Worm (Caenorhabditis elegans) whole organism, mixed stage, embryonic: ENCODE results near the gene srt-13.
"Not testable (repeated sequence)": the region's sequence is repeated elsewhere in the genome, so short reads cannot be mapped to it uniquely, and the experiment has no call there.

Experiments used
- M03D4.4 ChIP-seq: sonication (generic microtip); optimal IDR thresholded peaks from 2 replicates; lab custom pipeline; 2017; ENCODE audit warnings: mild to moderate bottlenecking, missing genetic modification characterization, missing compliant biosample characterization
- bed-3 ChIP-seq: fragments of 200-800 bp; sonication (Bioruptor generic); optimal IDR thresholded peaks from 3 replicates; lab custom pipeline; 2018; ENCODE audit warnings: mild to moderate bottlenecking, missing genetic modification characterization, moderate library complexity, missing compliant biosample characterization
- blmp-1 ChIP-seq: fragments of 150-350 bp; optimal IDR thresholded peaks from 2 replicates; lab custom pipeline; 2014; ENCODE audit warnings: missing biosample characterization, missing genetic modification characterization
- ceh-39 ChIP-seq: fragments of 150-350 bp; optimal IDR thresholded peaks from 2 replicates; lab custom pipeline; 2014; ENCODE audit warnings: missing biosample characterization, missing genetic modification characterization
- ceh-43 ChIP-seq: fragments of 200-800 bp; sonication (Bioruptor generic); optimal IDR thresholded peaks from 2 replicates; lab custom pipeline; 2018; ENCODE audit warnings: mild to moderate bottlenecking, missing genetic modification characterization, moderate library complexity, missing compliant biosample characterization
- ceh-83 ChIP-seq: fragments of 200-800 bp; sonication (Bioruptor generic); optimal IDR thresholded peaks from 2 replicates; lab custom pipeline; 2018; ENCODE audit warnings: mild to moderate bottlenecking, missing genetic modification characterization, missing compliant biosample characterization
- ces-1 ChIP-seq: fragments of 150-350 bp; optimal IDR thresholded peaks from 2 replicates; lab custom pipeline; 2014; ENCODE audit warnings: missing biosample characterization, missing genetic modification reagents, missing genetic modification characterization
- drap-1 ChIP-seq: fragments of 200-800 bp; sonication (Bioruptor generic); optimal IDR thresholded peaks from 3 replicates; lab custom pipeline; 2018; ENCODE audit warnings: mild to moderate bottlenecking, missing genetic modification characterization, missing compliant biosample characterization
- elt-1 ChIP-seq: sonication (generic microtip); optimal IDR thresholded peaks from 2 replicates; lab custom pipeline; 2017; ENCODE audit warnings: missing genetic modification characterization, mild to moderate bottlenecking, missing compliant biosample characterization, antibody characterized with exemption, moderate library complexity, borderline replicate concordance; ENCODE audit not compliant: insufficient read depth
- elt-3 ChIP-seq: fragments of 150-350 bp; optimal IDR thresholded peaks from 2 replicates; lab custom pipeline; 2014; ENCODE audit warnings: missing biosample characterization, missing genetic modification characterization
- flh-1 ChIP-seq: fragments of 200-800 bp; sonication (Bioruptor generic); optimal IDR thresholded peaks from 2 replicates; lab custom pipeline; 2018; ENCODE audit warnings: mild to moderate bottlenecking, missing genetic modification characterization, moderate library complexity, missing compliant biosample characterization
- ham-2 ChIP-seq: fragments of 200-800 bp; sonication (Bioruptor generic); optimal IDR thresholded peaks from 2 replicates; lab custom pipeline; 2018; ENCODE audit warnings: mild to moderate bottlenecking, missing genetic modification characterization, missing compliant biosample characterization
- hlh-1 ChIP-seq: fragments of 150-350 bp; optimal IDR thresholded peaks from 2 replicates; lab custom pipeline; 2014; ENCODE audit warnings: missing biosample characterization, missing genetic modification reagents, missing genetic modification characterization
- lin-13 ChIP-seq: fragments of 150-350 bp; optimal IDR thresholded peaks from 2 replicates; lab custom pipeline; 2014; ENCODE audit warnings: missing biosample characterization, missing genetic modification characterization
- lin-32 ChIP-seq: fragments of 200-800 bp; sonication (Bioruptor generic); optimal IDR thresholded peaks from 2 replicates; lab custom pipeline; 2018; ENCODE audit warnings: mild to moderate bottlenecking, missing genetic modification characterization, missing compliant biosample characterization
- mab-5 ChIP-seq: fragments of 150-350 bp; optimal IDR thresholded peaks from 2 replicates; lab custom pipeline; 2014; ENCODE audit warnings: missing biosample characterization, missing genetic modification characterization
- mep-1 ChIP-seq: fragments of 150-350 bp; optimal IDR thresholded peaks from 2 replicates; lab custom pipeline; 2017; ENCODE audit warnings: missing biosample characterization, missing genetic modification reagents, missing genetic modification characterization, inconsistent platforms
- mls-2 ChIP-seq: sonication (generic microtip); optimal IDR thresholded peaks from 2 replicates; lab custom pipeline; 2016; ENCODE audit warnings: mild to moderate bottlenecking, missing genetic modification characterization, moderate library complexity, missing compliant biosample characterization
- nhr-12 ChIP-seq: fragments of 150-350 bp; optimal IDR thresholded peaks from 2 replicates; lab custom pipeline; 2014; ENCODE audit warnings: missing biosample characterization, missing genetic modification characterization
- nhr-237 ChIP-seq: fragments of 150-350 bp; optimal IDR thresholded peaks from 2 replicates; lab custom pipeline; 2014; ENCODE audit warnings: missing biosample characterization, missing genetic modification characterization
- nhr-76 ChIP-seq: sonication (generic microtip); optimal IDR thresholded peaks from 2 replicates; lab custom pipeline; 2017; ENCODE audit warnings: missing biosample characterization, missing genetic modification characterization
- sem-2 ChIP-seq: fragments of 200-800 bp; sonication (Bioruptor generic); optimal IDR thresholded peaks from 2 replicates; lab custom pipeline; 2018; ENCODE audit warnings: mild to moderate bottlenecking, missing genetic modification characterization, missing compliant biosample characterization
- tbx-8 ChIP-seq: fragments of 200-800 bp; sonication (Bioruptor generic); optimal IDR thresholded peaks from 2 replicates; lab custom pipeline; 2018; ENCODE audit warnings: mild to moderate bottlenecking, missing genetic modification characterization, moderate library complexity, missing compliant biosample characterization
- unc-120 ChIP-seq: sonication (generic microtip); optimal IDR thresholded peaks from 2 replicates; lab custom pipeline; 2017; ENCODE audit warnings: missing genetic modification characterization, missing compliant biosample characterization; ENCODE audit not compliant: poor library complexity, severe bottlenecking
- unc-39 ChIP-seq: fragments of 150-350 bp; optimal IDR thresholded peaks from 2 replicates; lab custom pipeline; 2014; ENCODE audit warnings: missing biosample characterization, missing genetic modification characterization
- unc-62 ChIP-seq: fragments of 150-350 bp; optimal IDR thresholded peaks from 2 replicates; lab custom pipeline; 2014; ENCODE audit warnings: missing biosample characterization, missing genetic modification reagents, missing genetic modification characterization
- zip-8 ChIP-seq: fragments of 150-350 bp; optimal IDR thresholded peaks from 2 replicates; lab custom pipeline; 2014; ENCODE audit warnings: missing biosample characterization, missing genetic modification characterization
- ztf-11 ChIP-seq: fragments of 150-350 bp; optimal IDR thresholded peaks from 2 replicates; lab custom pipeline; 2014; ENCODE audit warnings: missing biosample characterization, missing genetic modification characterization

srt-13 gene

ce11 chrV:4250047-4250446, at the start of gene srt-13:
Gene srt-13, minus strand, starts transcription at chrV:4250147.
- TF ChIP-seq nhr-76 (no peak), ceh-83 (GFP tag; lab: Kevin White, UChicago) (no peak), unc-62 (GFP tag; lab: Kevin White, UChicago) (no peak), ceh-43 (GFP tag; lab: Kevin White, UChicago) (no peak), mab-5 (no peak), lin-32 (GFP tag; lab: Kevin White, UChicago) (no peak)

- no peak for TF ChIP-seq ham-2 (GFP tag; lab: Kevin White, UChicago)
- no peak for TF ChIP-seq zip-8 (tag; lab: Kevin White, UChicago)
- TF ChIP-seq unc-62 (GFP tag; lab: Kevin White, UChicago) = no peak
- no peak for TF ChIP-seq unc-39
- TF ChIP-seq ceh-83 (GFP tag; lab: Kevin White, UChicago) = no peak
- no peak for TF ChIP-seq unc-120 (tag; lab: Kevin White, UChicago)
- TF ChIP-seq drap-1 = no peak
- no peak for TF ChIP-seq mab-5
- TF ChIP-seq lin-13 (tag; lab: Kevin White, UChicago) = no peak
- no peak for TF ChIP-seq elt-1
- no peak for TF ChIP-seq ceh-39 (tag; lab: Kevin White, UChicago)
- no peak for TF ChIP-seq nhr-12
Observed at ce11 chrV:4299741-4300140, 49.8 kb upstream of the srt-13 start, which contains the start of gene ZC132.3. Gene ZC132.3, minus strand, starts transcription at chrV:4299841.

DNA sequence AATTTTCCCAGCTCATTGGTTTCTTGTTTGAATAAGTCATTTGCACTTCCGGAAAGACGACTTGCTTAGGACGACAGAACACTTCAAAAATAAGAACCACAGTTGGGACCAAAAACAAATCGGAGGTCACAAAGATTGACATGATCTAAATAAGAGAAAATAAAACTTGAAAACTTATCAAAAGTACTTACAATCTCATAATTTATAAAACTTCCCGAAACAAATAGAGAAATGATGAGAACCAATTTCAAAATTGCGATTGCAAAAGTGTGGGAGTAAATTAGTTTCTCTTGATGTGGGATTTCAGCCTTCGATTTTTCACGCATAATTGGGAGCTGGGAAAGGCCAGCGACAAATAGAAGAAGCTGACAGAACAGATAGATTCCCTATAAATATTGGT, 48.6 kb upstream of the srt-13 start, which contains the start of gene ZC132.11:
TSS of gene ZC132.11 (minus strand) at position 101 of the 400 bp plus-strand sequence.
- TF ChIP-seq ces-1 = no peak
- no peak for TF ChIP-seq blmp-1 (tag; lab: Kevin White, UChicago)
- no peak for TF ChIP-seq hlh-1
- TF ChIP-seq elt-3 = no peak
- TF ChIP-seq mab-5 = no peak
- no peak for TF ChIP-seq mls-2 (tag; lab: Kevin White, UChicago)
- TF ChIP-seq ceh-83 (GFP tag; lab: Kevin White, UChicago) = no peak
- no peak for TF ChIP-seq nhr-12
- no peak for TF ChIP-seq ceh-39 (tag; lab: Kevin White, UChicago)
- TF ChIP-seq bed-3 = no peak
- no peak for TF ChIP-seq nhr-237 (tag; lab: Kevin White, UChicago)
- TF ChIP-seq sem-2 (GFP tag; lab: Kevin White, UChicago) = no peak
- TF ChIP-seq drap-1 = no peak
- TF ChIP-seq ztf-11 (tag; lab: Kevin White, UChicago) = no peak
- no peak for TF ChIP-seq flh-1
- TF ChIP-seq M03D4.4 (tag; lab: Kevin White, UChicago) = no peak

DNA sequence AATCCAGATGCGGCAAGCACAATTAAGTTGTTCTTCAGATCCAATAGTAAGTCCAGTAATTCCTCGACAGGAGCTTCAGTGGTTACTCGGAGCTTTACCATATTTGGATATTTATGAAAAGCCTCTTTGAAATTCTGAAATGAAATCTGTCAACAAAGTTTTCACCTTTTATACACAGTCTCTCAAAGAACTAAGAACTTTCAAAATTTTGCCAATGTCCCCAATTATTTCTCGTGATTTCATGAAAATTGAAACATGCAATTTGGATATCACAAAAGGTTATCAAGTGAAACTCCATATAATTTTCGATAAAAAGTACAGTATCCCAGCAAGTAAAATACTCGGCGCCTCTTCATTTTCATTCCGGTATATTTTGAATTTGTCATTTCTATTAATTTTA, 46.0 kb upstream of the srt-13 start, which contains the start of gene F47D2.11:
TSS of gene F47D2.11 (minus strand) at position 101 of the 400 bp plus-strand sequence.
- TF ChIP-seq lin-13 (tag; lab: Kevin White, UChicago) (no peak), ham-2 (GFP tag; lab: Kevin White, UChicago) (no peak), drap-1 (no peak), M03D4.4 (tag; lab: Kevin White, UChicago) (no peak), tbx-8 (no peak), hlh-1 (no peak), ces-1 (no peak), ceh-83 (GFP tag; lab: Kevin White, UChicago) (no peak), unc-120 (tag; lab: Kevin White, UChicago) (no peak), sem-2 (GFP tag; lab: Kevin White, UChicago) (no peak)

DNA sequence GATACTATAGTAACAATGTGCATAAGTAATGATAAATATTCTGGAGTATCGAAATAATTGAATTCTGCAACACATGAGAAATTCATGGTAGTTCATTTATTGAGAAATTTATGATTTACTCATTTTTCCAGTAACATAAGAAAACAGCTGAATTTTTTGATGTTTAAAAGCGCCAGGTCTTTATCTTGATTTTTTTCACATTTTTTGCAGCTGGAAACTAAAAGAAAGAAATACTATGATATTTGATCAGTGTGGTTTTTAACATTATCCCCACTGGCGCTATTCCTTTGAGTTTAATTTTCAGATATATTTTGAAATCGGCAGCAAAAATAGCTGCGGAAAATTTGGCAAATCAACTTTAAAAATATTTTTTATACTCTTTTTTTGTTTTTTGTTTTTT, 43.5 kb upstream of the srt-13 start, which contains the start of gene srh-194:
TSS of gene srh-194 (minus strand) at position 101 of the 400 bp plus-strand sequence.
- TF ChIP-seq mep-1 (tag; lab: Kevin White, UChicago); ceh-43 (GFP tag; lab: Kevin White, UChicago); nhr-237 (tag; lab: Kevin White, UChicago): not testable (repeated sequence)
- TF ChIP-seq, all 35 proteins: peak for 0; not testable (repeated sequence) for 35

- not testable (repeated sequence) for TF ChIP-seq mep-1, M03D4.4, unc-120 (tag; lab: Kevin White, UChicago)
Observed at ce11 chrV:4290093-4290492, 40.1 kb upstream of the srt-13 start, which contains the start of gene srh-193. Gene srh-193, minus strand, starts transcription at chrV:4290193.
